Fruit fly (Drosophila melanogaster) whole organism, embryonic: ENCODE results near the gene Rack1.
A peak's percentile ranks its signal among the peaks of the same experiment; 100 is the strongest.

Experiments used
- Aef1 ChIP-seq: fragments of 200-800 bp; sonication (Bioruptor generic); IDR thresholded peaks from 3 replicates; pipeline ENCODE4 v1.3.6; 2022; ENCODE audit warnings: missing biosample characterization, missing genetic modification characterization
- CG10274 ChIP-seq: fragments of 200-800 bp; sonication (Bioruptor generic); optimal IDR thresholded peaks from 3 replicates; lab custom pipeline; 2017; ENCODE audit warnings: missing biosample characterization, mild to moderate bottlenecking, missing genetic modification characterization
- CG10321 ChIP-seq: fragments of 200-800 bp; sonication (Bioruptor generic); IDR thresholded peaks from 2 replicates; pipeline ENCODE4 v1.3.6; 2022; ENCODE audit warnings: missing biosample characterization, missing genetic modification characterization
- CG10462 ChIP-seq: fragments of 200-800 bp; sonication (Bioruptor generic); optimal IDR thresholded peaks from 2 replicates; lab custom pipeline; 2016; ENCODE audit warnings: missing biosample characterization, missing genetic modification characterization
- CG12391 ChIP-seq: fragments of 200-800 bp; sonication (Bioruptor generic); optimal IDR thresholded peaks from 3 replicates; lab custom pipeline; 2018; ENCODE audit warnings: missing biosample characterization, mild to moderate bottlenecking, missing genetic modification characterization, moderate library complexity
- CG13894 ChIP-seq: fragments of 200-800 bp; sonication (Bioruptor generic); optimal IDR thresholded peaks from 3 replicates; lab custom pipeline; 2018; ENCODE audit warnings: missing biosample characterization, mild to moderate bottlenecking, missing genetic modification characterization, moderate library complexity
- CG14441 ChIP-seq: fragments of 200-800 bp; sonication (Bioruptor generic); IDR thresholded peaks from 2 replicates; pipeline ENCODE4 v1.3.6; 2022; ENCODE audit warnings: missing biosample characterization, missing genetic modification characterization
- CG14965 ChIP-seq: fragments of 200-800 bp; sonication (Bioruptor generic); optimal IDR thresholded peaks from 2 replicates; lab custom pipeline; 2016; ENCODE audit warnings: missing biosample characterization, missing genetic modification characterization, borderline replicate concordance
- CG16779 ChIP-seq: fragments of 200-800 bp; sonication (Bioruptor generic); IDR thresholded peaks from 2 replicates; pipeline ENCODE4 v1.3.6; 2022; ENCODE audit warnings: missing biosample characterization, missing genetic modification characterization
- CG2129 ChIP-seq: fragments of 200-800 bp; sonication (Bioruptor generic); IDR thresholded peaks from 2 replicates; pipeline ENCODE4 v1.3.6; 2022; ENCODE audit warnings: missing biosample characterization, missing genetic modification characterization; ENCODE audit not compliant: partially characterized antibody
- CG2875 ChIP-seq: fragments of 200-800 bp; sonication (Bioruptor generic); optimal IDR thresholded peaks from 2 replicates; lab custom pipeline; 2017; ENCODE audit warnings: missing biosample characterization, mild to moderate bottlenecking, missing genetic modification characterization, missing genetic modification reagents
- CG30403 ChIP-seq: fragments of 200-800 bp; sonication (Bioruptor generic); optimal IDR thresholded peaks from 3 replicates; lab custom pipeline; 2016; ENCODE audit warnings: missing biosample characterization, missing genetic modification characterization
- CG33213 ChIP-seq: fragments of 200-800 bp; sonication (Bioruptor generic); optimal IDR thresholded peaks from 3 replicates; lab custom pipeline; 2016; ENCODE audit warnings: missing biosample characterization, missing genetic modification characterization
- CG34376 ChIP-seq: fragments of 200-800 bp; sonication (Bioruptor generic); optimal IDR thresholded peaks from 2 replicates; lab custom pipeline; 2018; ENCODE audit warnings: missing biosample characterization, mild to moderate bottlenecking, missing genetic modification characterization
- CG3838 ChIP-seq: fragments of 200-800 bp; sonication (Bioruptor generic); optimal IDR thresholded peaks from 3 replicates; lab custom pipeline; 2016; ENCODE audit warnings: missing biosample characterization, missing genetic modification characterization
- CG4854 ChIP-seq: fragments of 200-800 bp; sonication (Bioruptor generic); optimal IDR thresholded peaks from 2 replicates; lab custom pipeline; 2016; ENCODE audit warnings: missing biosample characterization, missing genetic modification characterization, inconsistent platforms
- CG6654 ChIP-seq: fragments of 200-800 bp; sonication (Bioruptor generic); optimal IDR thresholded peaks from 2 replicates; lab custom pipeline; 2017; ENCODE audit warnings: missing biosample characterization, mild to moderate bottlenecking, missing genetic modification characterization
- CG7357 ChIP-seq: fragments of 200-800 bp; sonication (Bioruptor generic); IDR thresholded peaks from 3 replicates; pipeline ENCODE4 v1.3.6; 2022; ENCODE audit warnings: missing biosample characterization, missing genetic modification characterization
- CG7372 ChIP-seq: fragments of 200-800 bp; sonication (Bioruptor generic); IDR thresholded peaks from 2 replicates; pipeline ENCODE4 v1.3.6; 2022; ENCODE audit warnings: missing biosample characterization, missing genetic modification characterization
- CG7786 ChIP-seq: fragments of 200-800 bp; sonication (Bioruptor generic); optimal IDR thresholded peaks from 2 replicates; lab custom pipeline; 2016; ENCODE audit warnings: missing biosample characterization, missing genetic modification characterization
- CG7963 ChIP-seq: fragments of 200-800 bp; sonication (Bioruptor generic); IDR thresholded peaks from 3 replicates; pipeline ENCODE4 v1.3.6; 2022; ENCODE audit warnings: missing biosample characterization, missing genetic modification characterization; ENCODE audit not compliant: partially characterized antibody
- CG7987 ChIP-seq: fragments of 200-800 bp; sonication (Bioruptor generic); optimal IDR thresholded peaks from 2 replicates; lab custom pipeline; 2018; ENCODE audit warnings: missing biosample characterization, mild to moderate bottlenecking, missing genetic modification characterization, moderate library complexity
- CG8359 ChIP-seq: fragments of 200-800 bp; sonication (Bioruptor generic); optimal IDR thresholded peaks from 2 replicates; lab custom pipeline; 2017; ENCODE audit warnings: missing biosample characterization, mild to moderate bottlenecking, missing genetic modification characterization, borderline replicate concordance
- CG8765 ChIP-seq: fragments of 200-800 bp; sonication (Bioruptor generic); IDR thresholded peaks from 2 replicates; pipeline ENCODE4 v1.3.6; 2022; ENCODE audit warnings: missing biosample characterization, missing genetic modification characterization
- CG9437 ChIP-seq: fragments of 200-800 bp; sonication (Bioruptor generic); optimal IDR thresholded peaks from 2 replicates; lab custom pipeline; 2018; ENCODE audit warnings: missing biosample characterization, mild to moderate bottlenecking, missing genetic modification characterization
- CG9797 ChIP-seq: fragments of 200-800 bp; sonication (Bioruptor generic); optimal IDR thresholded peaks from 3 replicates; lab custom pipeline; 2018; ENCODE audit warnings: missing biosample characterization, mild to moderate bottlenecking, missing genetic modification characterization
- CG9876 ChIP-seq: fragments of 200-800 bp; sonication (Bioruptor generic); optimal IDR thresholded peaks from 2 replicates; lab custom pipeline; 2016; ENCODE audit warnings: missing biosample characterization, missing genetic modification characterization
- Dref ChIP-seq: fragments of 200-800 bp; sonication (Bioruptor generic); IDR thresholded peaks from 2 replicates; pipeline ENCODE4 v1.3.6; 2022; ENCODE audit warnings: missing biosample characterization, missing genetic modification characterization
- Hr39 ChIP-seq: fragments of >200 bp; optimal IDR thresholded peaks from 2 replicates; lab custom pipeline; 2017
- Hsf ChIP-seq: fragments of 200-800 bp; sonication (Bioruptor generic); optimal IDR thresholded peaks from 3 replicates; lab custom pipeline; 2016; ENCODE audit warnings: missing biosample characterization, missing genetic modification characterization
- Jarid2 ChIP-seq: fragments of 200-800 bp; sonication (Bioruptor generic); optimal IDR thresholded peaks from 3 replicates; lab custom pipeline; 2017; ENCODE audit warnings: mild to moderate bottlenecking, missing biosample characterization, missing genetic modification reagents, missing genetic modification characterization
- Lim3 ChIP-seq: fragments of 200-800 bp; sonication (Bioruptor generic); IDR thresholded peaks from 2 replicates; pipeline ENCODE4 v1.3.6; 2022; ENCODE audit warnings: missing biosample characterization, missing genetic modification characterization
- MBD-R2 ChIP-seq: fragments of 200-800 bp; sonication (Bioruptor generic); IDR thresholded peaks from 2 replicates; pipeline ENCODE4 v1.3.6; 2022; ENCODE audit warnings: missing biosample characterization, missing genetic modification characterization
- Med ChIP-seq: fragments of 200-800 bp; sonication (Bioruptor generic); peaks from one replicate; lab custom pipeline; 2016; ENCODE audit warnings: missing biosample characterization, missing genetic modification characterization, mild to moderate bottlenecking, inconsistent platforms, moderate library complexity
- Scr ChIP-seq: fragments of 200-800 bp; sonication (Bioruptor generic); IDR thresholded peaks from 2 replicates; pipeline ENCODE4 v1.3.6; 2022; ENCODE audit warnings: missing biosample characterization, missing genetic modification characterization; ENCODE audit not compliant: partially characterized antibody
- Spps ChIP-seq: fragments of 200-800 bp; sonication (Bioruptor generic); optimal IDR thresholded peaks from 2 replicates; lab custom pipeline; 2018; ENCODE audit warnings: missing biosample characterization, mild to moderate bottlenecking, missing genetic modification characterization
- abd-A ChIP-seq: fragments of 200-800 bp; sonication (Bioruptor generic); optimal IDR thresholded peaks from 3 replicates; lab custom pipeline; 2019; ENCODE audit warnings: missing biosample characterization, mild to moderate bottlenecking, missing genetic modification characterization, moderate library complexity
- ash1 ChIP-seq: fragments of 200-800 bp; sonication (Bioruptor generic); optimal IDR thresholded peaks from 2 replicates; lab custom pipeline; 2018; ENCODE audit warnings: missing biosample characterization, mild to moderate bottlenecking, missing genetic modification characterization
- dimm ChIP-seq: fragments of 200-800 bp; sonication (Bioruptor generic); IDR thresholded peaks from 2 replicates; pipeline ENCODE4 v1.3.6; 2022; ENCODE audit warnings: missing biosample characterization, missing genetic modification characterization
- disco-r ChIP-seq: fragments of 200-800 bp; sonication (Bioruptor generic); optimal IDR thresholded peaks from 2 replicates; lab custom pipeline; 2016; ENCODE audit warnings: missing biosample characterization, missing genetic modification characterization
- fd96Cb ChIP-seq: fragments of 200-800 bp; sonication (Bioruptor generic); optimal IDR thresholded peaks from 2 replicates; lab custom pipeline; 2018; ENCODE audit warnings: missing biosample characterization, mild to moderate bottlenecking, missing genetic modification characterization, moderate library complexity
- gsb-n ChIP-seq: fragments of 200-800 bp; sonication (Bioruptor generic); optimal IDR thresholded peaks from 3 replicates; lab custom pipeline; 2018; ENCODE audit warnings: missing biosample characterization, mild to moderate bottlenecking, missing genetic modification characterization
- gt ChIP-seq: fragments of 200-800 bp; sonication (Bioruptor generic); IDR thresholded peaks from 2 replicates; pipeline ENCODE4 v1.3.6; 2022; ENCODE audit warnings: missing biosample characterization, missing genetic modification characterization
- kni ChIP-seq: fragments of 200-800 bp; sonication (Bioruptor generic); optimal IDR thresholded peaks from 3 replicates; lab custom pipeline; 2017; ENCODE audit warnings: mild to moderate bottlenecking, missing biosample characterization, missing genetic modification reagents, missing genetic modification characterization
- mld ChIP-seq: fragments of 200-800 bp; sonication (Bioruptor generic); IDR thresholded peaks from 3 replicates; pipeline ENCODE4 v1.3.6; 2022; ENCODE audit warnings: missing biosample characterization, missing genetic modification characterization; ENCODE audit not compliant: partially characterized antibody
- tgo ChIP-seq: fragments of 200-800 bp; sonication (Bioruptor generic); IDR thresholded peaks from 3 replicates; pipeline ENCODE4 v1.3.6; 2022; ENCODE audit warnings: missing biosample characterization, missing genetic modification characterization
- tio ChIP-seq: fragments of 200-800 bp; sonication (Bioruptor generic); optimal IDR thresholded peaks from 2 replicates; lab custom pipeline; 2017; ENCODE audit warnings: missing biosample characterization, missing genetic modification characterization, inconsistent platforms
- trem ChIP-seq: fragments of 200-800 bp; optimal IDR thresholded peaks from 3 replicates; lab custom pipeline; 2019; ENCODE audit warnings: missing biosample characterization, mild to moderate bottlenecking, missing genetic modification characterization, moderate library complexity
- vnd ChIP-seq: fragments of 200-800 bp; sonication (Bioruptor generic); IDR thresholded peaks from 3 replicates; pipeline ENCODE4 v1.3.6; 2022; ENCODE audit warnings: missing biosample characterization, missing genetic modification characterization; ENCODE audit not compliant: partially characterized antibody

The Rack1 gene

dm6 chr2L:7782788-7783401 lies 44.2 kb downstream of the Rack1 start, which contains the start of gene Brd7-9 (continued):
- TF ChIP-seq CG10321 (GFP tag; lab: Robert Waterston, UW) (peak; percentile 63; the same call in 1 of the 2 replicates), CG10462 (peak; percentile 27), tgo (GFP tag; lab: Robert Waterston, UW) (peak; percentile 67), CG7963 (GFP tag; lab: Robert Waterston, UW) (peak; percentile 44; the same call in 1 of the 3 replicates), Scr (GFP tag; lab: Robert Waterston, UW) (peak; percentile 50), CG9437 (GFP tag; lab: Kevin White, UChicago) (peak; percentile 48), gsb-n (peak; percentile 16), Lim3 (GFP tag; lab: Robert Waterston, UW) (no peak), Hsf (GFP tag; lab: Kevin White, UChicago) (peak; percentile 55), CG2875 (GFP tag; lab: Kevin White, UChicago) (peak; percentile 70), CG6654 (peak; percentile 18), ash1 (GFP tag; lab: Kevin White, UChicago) (peak; percentile 10), Hr39 (lab: Kevin White, UChicago) (no peak), Dref (peak; percentile 84), Aef1 (GFP tag; lab: Robert Waterston, UW) (peak; percentile 60), CG8359 (GFP tag; lab: Kevin White, UChicago) (peak; percentile 31), abd-A (tag; lab: Kevin White, UChicago) (no peak), CG33213 (GFP tag; lab: Kevin White, UChicago) (peak; percentile 38), CG4854 (GFP tag; lab: Kevin White, UChicago) (no peak), MBD-R2 (GFP tag; lab: Robert Waterston, UW) (peak; percentile 67), gt (no peak), CG3838 (GFP tag; lab: Kevin White, UChicago) (peak; percentile 44), CG2129 (GFP tag; lab: Robert Waterston, UW) (no peak), CG7987 (peak; percentile 26), tio (peak; percentile 56), dimm (GFP tag; lab: Robert Waterston, UW) (no peak), CG7786 (GFP tag; lab: Kevin White, UChicago) (peak; percentile 28), CG34376 (peak; percentile 38), kni (GFP tag; lab: Kevin White, UChicago) (no peak), CG9876 (GFP tag; lab: Kevin White, UChicago) (no peak), CG7357 (peak; percentile 49; the same call in 1 of the 3 replicates), CG13894 (no peak), CG30403 (GFP tag; lab: Kevin White, UChicago) (peak; percentile 70), trem (peak; percentile 27), Med (GFP tag; lab: Kevin White, UChicago) (peak; percentile 93), CG10274 (GFP tag; lab: Kevin White, UChicago) (peak; percentile 7), CG8765 (peak; percentile 45; the same call in 1 of the 2 replicates), CG16779 (GFP tag; lab: Robert Waterston, UW) (peak; percentile 80), fd96Cb (tag; lab: Kevin White, UChicago) (peak; percentile 70), mld (GFP tag; lab: Robert Waterston, UW) (no peak), Spps (tag; lab: Kevin White, UChicago) (peak; percentile 6), disco-r (peak; percentile 26), CG12391 (tag; lab: Kevin White, UChicago) (peak; percentile 75), vnd (GFP tag; lab: Robert Waterston, UW) (peak; percentile 31; the same call in 1 of the 3 replicates), Jarid2 (GFP tag; lab: Kevin White, UChicago) (peak; percentile 12), CG14441 (GFP tag; lab: Robert Waterston, UW) (peak; percentile 86), CG14965 (GFP tag; lab: Kevin White, UChicago) (no peak), CG9797 (GFP tag; lab: Kevin White, UChicago) (peak; percentile 73), CG7372 (GFP tag; lab: Robert Waterston, UW) (peak; percentile 24; the same call in 1 of the 2 replicates)
